Worm (Caenorhabditis elegans): ENCODE measurements around the gene pfd-5.

ce11 chrIII:7221103-7221502, 22.4 kb upstream of the pfd-5 start:
- TF ChIP-seq jun-1 (tag; optimal IDR thresholded peaks at IDR 0.05) (no peak), egl-27 (tag; optimal IDR thresholded peaks at IDR 0.05) (no peak), unc-62 (GFP tag; optimal IDR thresholded peaks at IDR 0.05 in 1 of 2) (no peak), unc-62 (tag; optimal IDR thresholded peaks at IDR 0.05) (no peak), ztf-11 (tag; optimal IDR thresholded peaks at IDR 0.05) (no peak), R02D3.7 (tag; optimal IDR thresholded peaks at IDR 0.05) (peak; percentile 65), mep-1 (tag; optimal IDR thresholded peaks at IDR 0.05) (no peak), fos-1 (tag; optimal IDR thresholded peaks at IDR 0.05) (no peak), lin-39 (tag; optimal IDR thresholded peaks at IDR 0.05) (no peak), fkh-10 (GFP tag; optimal IDR thresholded peaks at IDR 0.05) (no peak), tra-1 (GFP tag; IDR thresholded peaks at IDR 0.05) (no peak), ZK546.5 (tag; optimal IDR thresholded peaks at IDR 0.05) (no peak), snpc-4 (tag; optimal IDR thresholded peaks at IDR 0.05) (no peak), ceh-32 (tag; optimal IDR thresholded peaks at IDR 0.05; ENCODE audit: poor library complexity) (no peak)
